Fruit fly (Drosophila melanogaster) whole organism, embryonic: ENCODE data around the gene ath.

ENCODE experiments used
- Atf6 ChIP-seq: fragments of 200-800 bp; sonication (Bioruptor generic); IDR thresholded peaks from 2 replicates; pipeline ENCODE4 v1.3.6; 2022; ENCODE audit warnings: missing biosample characterization, missing genetic modification characterization
- B-H2 ChIP-seq: fragments of 200-800 bp; sonication (Bioruptor generic); optimal IDR thresholded peaks from 2 replicates; lab custom pipeline; 2018; ENCODE audit warnings: missing biosample characterization, mild to moderate bottlenecking, missing genetic modification characterization
- Bdp1 ChIP-seq: fragments of 200-800 bp; sonication (Bioruptor generic); optimal IDR thresholded peaks from 3 replicates; lab custom pipeline; 2016; ENCODE audit warnings: missing biosample characterization, missing genetic modification characterization
- Bteb2 ChIP-seq: fragments of 200-800 bp; sonication (Bioruptor generic); optimal IDR thresholded peaks from 2 replicates; lab custom pipeline; 2016; ENCODE audit warnings: missing biosample characterization, missing genetic modification characterization
- CG10565 ChIP-seq: fragments of 200-800 bp; sonication (Bioruptor generic); optimal IDR thresholded peaks from 3 replicates; lab custom pipeline; 2016; ENCODE audit warnings: missing biosample characterization, mild to moderate bottlenecking, missing genetic modification characterization
- CG10654 ChIP-seq: fragments of 200-800 bp; sonication (Bioruptor generic); optimal IDR thresholded peaks from 2 replicates; lab custom pipeline; 2016; ENCODE audit warnings: missing biosample characterization, missing genetic modification characterization
- CG12769 ChIP-seq: fragments of 200-800 bp; sonication (Bioruptor generic); optimal IDR thresholded peaks from 2 replicates; lab custom pipeline; 2019; ENCODE audit warnings: missing biosample characterization, mild to moderate bottlenecking, missing genetic modification characterization, moderate library complexity
- CG13424 ChIP-seq: fragments of 200-800 bp; sonication (Bioruptor generic); optimal IDR thresholded peaks from 2 replicates; lab custom pipeline; 2019; ENCODE audit warnings: missing biosample characterization, mild to moderate bottlenecking, missing genetic modification characterization, moderate library complexity
- CG14965 ChIP-seq: fragments of 200-800 bp; sonication (Bioruptor generic); optimal IDR thresholded peaks from 2 replicates; lab custom pipeline; 2016; ENCODE audit warnings: missing biosample characterization, missing genetic modification characterization, borderline replicate concordance
- CG1602 ChIP-seq: fragments of 200-800 bp; sonication (Bioruptor generic); optimal IDR thresholded peaks from 3 replicates; lab custom pipeline; 2016; ENCODE audit warnings: missing biosample characterization, missing genetic modification characterization
- CG1647 ChIP-seq: fragments of 200-800 bp; sonication (Bioruptor generic); optimal IDR thresholded peaks from 3 replicates; lab custom pipeline; 2016; ENCODE audit warnings: missing biosample characterization, missing genetic modification characterization
- CG16815 ChIP-seq: fragments of 200-800 bp; sonication (Bioruptor generic); optimal IDR thresholded peaks from 3 replicates; lab custom pipeline; 2017; ENCODE audit warnings: missing biosample characterization, mild to moderate bottlenecking, missing genetic modification characterization
- CG18476 ChIP-seq: fragments of 200-800 bp; sonication (Bioruptor generic); optimal IDR thresholded peaks from 2 replicates; lab custom pipeline; 2016; ENCODE audit warnings: missing biosample characterization, mild to moderate bottlenecking, missing genetic modification characterization
- CG2889 ChIP-seq: fragments of 200-800 bp; sonication (Bioruptor generic); IDR thresholded peaks from 3 replicates; pipeline ENCODE4 v1.3.6; 2022; ENCODE audit warnings: missing biosample characterization, missing genetic modification characterization
- CG31224 ChIP-seq: fragments of 200-800 bp; sonication (Bioruptor generic); IDR thresholded peaks from 2 replicates; pipeline ENCODE4 v1.3.6; 2022; ENCODE audit warnings: missing biosample characterization, missing genetic modification characterization
- CG4360 ChIP-seq: fragments of 200-800 bp; sonication (Bioruptor generic); IDR thresholded peaks from 2 replicates; pipeline ENCODE4 v1.3.6; 2022; ENCODE audit warnings: missing biosample characterization, missing genetic modification characterization
- CG6765 ChIP-seq: fragments of 200-800 bp; sonication (Bioruptor generic); optimal IDR thresholded peaks from 3 replicates; lab custom pipeline; 2017; ENCODE audit warnings: missing biosample characterization, mild to moderate bottlenecking, missing genetic modification characterization
- CG7839 ChIP-seq: fragments of 200-800 bp; sonication (Bioruptor generic); optimal IDR thresholded peaks from 3 replicates; lab custom pipeline; 2018; ENCODE audit warnings: missing biosample characterization, mild to moderate bottlenecking, missing genetic modification characterization, moderate library complexity
- CG8388 ChIP-seq: fragments of 200-800 bp; sonication (Bioruptor generic); optimal IDR thresholded peaks from 2 replicates; lab custom pipeline; 2019; ENCODE audit warnings: missing biosample characterization, mild to moderate bottlenecking, missing genetic modification characterization, moderate library complexity
- Chrac-16 ChIP-seq: fragments of 200-800 bp; sonication (Bioruptor generic); optimal IDR thresholded peaks from 3 replicates; lab custom pipeline; 2016; ENCODE audit warnings: missing biosample characterization, missing genetic modification characterization
- CrebB ChIP-seq: fragments of 200-800 bp; sonication (Bioruptor generic); optimal IDR thresholded peaks from 3 replicates; lab custom pipeline; 2018; ENCODE audit warnings: missing biosample characterization, mild to moderate bottlenecking, missing genetic modification characterization
- Deaf1 ChIP-seq: fragments of 200-800 bp; optimal IDR thresholded peaks from 3 replicates; lab custom pipeline; 2019; ENCODE audit warnings: missing biosample characterization, mild to moderate bottlenecking, missing genetic modification characterization, moderate library complexity
- Dref ChIP-seq: fragments of 200-800 bp; sonication (Bioruptor generic); IDR thresholded peaks from 2 replicates; pipeline ENCODE4 v1.3.6; 2022; ENCODE audit warnings: missing biosample characterization, missing genetic modification characterization
- GATAe ChIP-seq: fragments of 200-800 bp; sonication (Bioruptor generic); conservative IDR thresholded peaks from 2 replicates; pipeline ENCODE4 v1.3.6; 2022; ENCODE audit warnings: missing biosample characterization, missing genetic modification characterization
- NK7.1 ChIP-seq: fragments of 200-800 bp; sonication (Bioruptor generic); optimal IDR thresholded peaks from 3 replicates; lab custom pipeline; 2016; ENCODE audit warnings: missing biosample characterization, missing genetic modification characterization
- Nf-YB ChIP-seq: fragments of 200-800 bp; sonication (Bioruptor generic); optimal IDR thresholded peaks from 3 replicates; lab custom pipeline; 2019; ENCODE audit warnings: missing biosample characterization, mild to moderate bottlenecking, missing genetic modification characterization, moderate library complexity
- Optix ChIP-seq: fragments of 200-800 bp; sonication (Bioruptor generic); IDR thresholded peaks from 3 replicates; pipeline ENCODE4 v1.3.6; 2022; ENCODE audit warnings: missing biosample characterization, missing genetic modification characterization
- Scr ChIP-seq: fragments of 200-800 bp; sonication (Bioruptor generic); IDR thresholded peaks from 2 replicates; pipeline ENCODE4 v1.3.6; 2022; ENCODE audit warnings: missing biosample characterization, missing genetic modification characterization; ENCODE audit not compliant: partially characterized antibody
- Tbp ChIP-seq: fragments of >200 bp; optimal IDR thresholded peaks from 2 replicates; lab custom pipeline; 2018; ENCODE audit warnings: missing biosample characterization, missing genetic modification characterization
- amos ChIP-seq: fragments of 200-800 bp; sonication (Bioruptor generic); IDR thresholded peaks from 2 replicates; pipeline ENCODE4 v1.3.6; 2022; ENCODE audit warnings: missing biosample characterization, missing genetic modification characterization; ENCODE audit not compliant: partially characterized antibody
- ara ChIP-seq: fragments of 200-800 bp; sonication (Bioruptor generic); IDR thresholded peaks from 2 replicates; pipeline ENCODE4 v1.3.6; 2022; ENCODE audit warnings: missing biosample characterization, missing genetic modification characterization
- az2 ChIP-seq: fragments of 200-800 bp; sonication (Bioruptor generic); optimal IDR thresholded peaks from 3 replicates; lab custom pipeline; 2016; ENCODE audit warnings: missing biosample characterization, missing genetic modification characterization
- cas ChIP-seq: fragments of 200-800 bp; sonication (Bioruptor generic); IDR thresholded peaks from 2 replicates; pipeline ENCODE4 v1.3.6; 2022; ENCODE audit warnings: missing biosample characterization, missing genetic modification characterization
- chinmo ChIP-seq: fragments of 200-800 bp; sonication (Bioruptor generic); IDR thresholded peaks from 4 replicates; pipeline ENCODE4 v1.3.6; 2022; ENCODE audit warnings: missing biosample characterization, missing genetic modification characterization; ENCODE audit not compliant: partially characterized antibody
- ci ChIP-seq: fragments of 200-800 bp; sonication (Bioruptor generic); IDR thresholded peaks from 3 replicates; pipeline ENCODE4 v1.3.6; 2022; ENCODE audit warnings: missing biosample characterization, missing genetic modification characterization
- dmrt11E ChIP-seq: fragments of 200-800 bp; sonication (Bioruptor generic); optimal IDR thresholded peaks from 3 replicates; lab custom pipeline; 2018; ENCODE audit warnings: missing biosample characterization, mild to moderate bottlenecking, missing genetic modification characterization, moderate library complexity
- gce ChIP-seq: fragments of 200-800 bp; sonication (Bioruptor generic); IDR thresholded peaks from 3 replicates; pipeline ENCODE4 v1.3.6; 2022; ENCODE audit warnings: missing biosample characterization, missing genetic modification characterization
- grn ChIP-seq: fragments of 200-800 bp; sonication (Bioruptor generic); optimal IDR thresholded peaks from 3 replicates; lab custom pipeline; 2017; ENCODE audit warnings: missing biosample characterization, missing genetic modification characterization
- kay ChIP-seq: fragments of 200-800 bp; sonication (Bioruptor generic); optimal IDR thresholded peaks from 2 replicates; lab custom pipeline; 2016; ENCODE audit warnings: missing biosample characterization, missing genetic modification characterization
- kni ChIP-seq: fragments of 200-800 bp; sonication (Bioruptor generic); optimal IDR thresholded peaks from 3 replicates; lab custom pipeline; 2017; ENCODE audit warnings: mild to moderate bottlenecking, missing biosample characterization, missing genetic modification reagents, missing genetic modification characterization
- luna ChIP-seq: fragments of 200-800 bp; sonication (Bioruptor generic); optimal IDR thresholded peaks from 2 replicates; lab custom pipeline; 2016; ENCODE audit warnings: missing biosample characterization, missing genetic modification characterization
- nau ChIP-seq: fragments of 200-800 bp; sonication (Bioruptor generic); optimal IDR thresholded peaks from 3 replicates; lab custom pipeline; 2017; ENCODE audit warnings: missing biosample characterization, mild to moderate bottlenecking, missing genetic modification characterization, missing genetic modification reagents
- scrt ChIP-seq: fragments of 200-800 bp; sonication (Bioruptor generic); optimal IDR thresholded peaks from 2 replicates; lab custom pipeline; 2018; ENCODE audit warnings: missing biosample characterization, mild to moderate bottlenecking, missing genetic modification characterization, moderate library complexity
- slbo ChIP-seq: fragments of 200-800 bp; sonication (Bioruptor generic); IDR thresholded peaks from 2 replicates; pipeline ENCODE4 v1.3.6; 2022; ENCODE audit warnings: missing biosample characterization, missing genetic modification characterization
- stwl ChIP-seq: fragments of 200-800 bp; sonication (Bioruptor generic); optimal IDR thresholded peaks from 3 replicates; lab custom pipeline; 2018; ENCODE audit warnings: missing biosample characterization, mild to moderate bottlenecking, missing genetic modification characterization, moderate library complexity
- sug ChIP-seq: fragments of 200-800 bp; optimal IDR thresholded peaks from 2 replicates; lab custom pipeline; 2019; ENCODE audit warnings: missing biosample characterization, mild to moderate bottlenecking, missing genetic modification characterization, moderate library complexity
- tgo ChIP-seq: fragments of 200-800 bp; sonication (Bioruptor generic); IDR thresholded peaks from 3 replicates; pipeline ENCODE4 v1.3.6; 2022; ENCODE audit warnings: missing biosample characterization, missing genetic modification characterization
- toy ChIP-seq: fragments of 200-800 bp; sonication (Bioruptor generic); IDR thresholded peaks from 2 replicates; pipeline ENCODE4 v1.3.6; 2022; ENCODE audit warnings: missing biosample characterization, missing genetic modification characterization
- ttk ChIP-seq: fragments of 200-800 bp; sonication (Bioruptor generic); IDR thresholded peaks from 2 replicates; pipeline ENCODE4 v2.1.2; 2022; ENCODE audit warnings: missing biosample characterization, missing genetic modification characterization
- vvl ChIP-seq: fragments of 200-800 bp; sonication (Bioruptor generic); IDR thresholded peaks from 2 replicates; pipeline ENCODE4 v1.3.6; 2022; ENCODE audit warnings: missing biosample characterization, missing genetic modification characterization

Gene ath

dm6 chr2L:10198911-10199310 lies 12.0 kb upstream of the ath start, which contains the start of gene Sur (continued):
- TF ChIP-seq Deaf1 (tag; lab: Kevin White, UChicago) (peak; percentile 87), B-H2 (no peak), CG8388 (GFP tag; lab: Kevin White, UChicago) (no peak), amos (GFP tag; lab: Robert Waterston, UW) (peak; percentile 30; the same call in 1 of the 2 replicates), dmrt11E (no peak), CG4360 (GFP tag; lab: Robert Waterston, UW) (0 out of 2 replicates have a peak, but pooled peaks have one; percentile 17), CG6765 (no peak), Atf6 (GFP tag; lab: Robert Waterston, UW) (0 out of 2 replicates have a peak, but pooled peaks have one; percentile 10), CG12769 (tag; lab: Kevin White, UChicago) (peak; percentile 46), Scr (0 out of 2 replicates have a peak, but pooled peaks have one; percentile 18), ara (GFP tag; lab: Robert Waterston, UW) (no peak), ci (GFP tag; lab: Robert Waterston, UW) (peak; percentile 55; the same call in 1 of the 3 replicates), CG10654 (GFP tag; lab: Kevin White, UChicago) (no peak), Tbp (no peak)

dm6 chr2L:10200847-10201246 lies 10.1 kb upstream of the ath start, which contains the start of the genes Ripalpha and RpL7:
Gene Ripalpha, minus strand, starts transcription at chr2L:10200974.
Gene RpL7, plus strand, starts transcription at chr2L:10201004.
- peak; percentile 98 for TF ChIP-seq stwl (tag; lab: Kevin White, UChicago)
- peak; percentile 98 for TF ChIP-seq vvl (GFP tag; lab: Robert Waterston, UW)
- TF ChIP-seq scrt (GFP tag; lab: Kevin White, UChicago) = peak; percentile 95
- peak; percentile 98 for TF ChIP-seq CrebB
- TF ChIP-seq CG31224 (GFP tag; lab: Robert Waterston, UW) = peak; percentile 93
- TF ChIP-seq chinmo = peak; percentile 91
- peak; percentile 92 for TF ChIP-seq CG1602 (GFP tag; lab: Kevin White, UChicago)
- TF ChIP-seq az2 (GFP tag; lab: Kevin White, UChicago) = peak; percentile 96
- TF ChIP-seq kni (GFP tag; lab: Kevin White, UChicago) = peak; percentile 99
- TF ChIP-seq CG7839 (tag; lab: Kevin White, UChicago) = peak; percentile 90
- no peak; the same call in 1 of the 2 replicates for TF ChIP-seq toy (GFP tag; lab: Robert Waterston, UW)
- peak; percentile 92 for TF ChIP-seq CG18476 (GFP tag; lab: Kevin White, UChicago)
- TF ChIP-seq CG14965 (GFP tag; lab: Kevin White, UChicago) = peak; percentile 92
- peak; percentile 96 for TF ChIP-seq ttk (GFP tag; lab: Robert Waterston, UW)
- peak; percentile 93 for TF ChIP-seq cas (GFP tag; lab: Robert Waterston, UW)
- TF ChIP-seq Nf-YB (GFP tag; lab: Kevin White, UChicago) = peak; percentile 84
- peak; percentile 92 for TF ChIP-seq tgo (GFP tag; lab: Robert Waterston, UW)
- peak; percentile 98 for TF ChIP-seq Dref (GFP tag; lab: Robert Waterston, UW)
- peak; percentile 99 for TF ChIP-seq nau
- TF ChIP-seq CG10565 (GFP tag; lab: Kevin White, UChicago) = peak; percentile 91
- peak; percentile 95 for TF ChIP-seq NK7.1 (GFP tag; lab: Kevin White, UChicago)
- peak; percentile 97 for TF ChIP-seq Bteb2 (GFP tag; lab: Kevin White, UChicago)
- TF ChIP-seq gce (GFP tag; lab: Robert Waterston, UW) = peak; percentile 97
- TF ChIP-seq CG8388 (GFP tag; lab: Kevin White, UChicago) = peak; percentile 92
- peak; percentile 94 for TF ChIP-seq Bdp1 (GFP tag; lab: Kevin White, UChicago)
- peak; percentile 87 for TF ChIP-seq CG13424 (tag; lab: Kevin White, UChicago)
- peak; percentile 94 for TF ChIP-seq Chrac-16 (GFP tag; lab: Kevin White, UChicago)
- TF ChIP-seq Optix (GFP tag; lab: Robert Waterston, UW) = peak; percentile 95
- peak; percentile 92 for TF ChIP-seq kay (GFP tag; lab: Kevin White, UChicago)
- TF ChIP-seq CG2889 (GFP tag; lab: Robert Waterston, UW) = peak; percentile 87
- peak; percentile 98 for TF ChIP-seq CG1647 (GFP tag; lab: Kevin White, UChicago)
- TF ChIP-seq CG16815 (GFP tag; lab: Kevin White, UChicago) = peak; percentile 95
- peak; percentile 96 for TF ChIP-seq grn
- peak; percentile 81 for TF ChIP-seq GATAe (GFP tag; lab: Robert Waterston, UW)
- peak; percentile 95 for TF ChIP-seq luna
- peak; percentile 96 for TF ChIP-seq slbo (GFP tag; lab: Robert Waterston, UW)
- TF ChIP-seq sug (tag; lab: Kevin White, UChicago) = peak; percentile 92
